Fruit fly (Drosophila melanogaster) Kc167 (cell line): ENCODE results near the gene Ugt35D1.

Source experiments
- Myc ChIP-seq: fragments of >200 bp; optimal IDR thresholded peaks from 2 replicates; lab custom pipeline; 2017; ENCODE audit warnings: missing external identifiers
- Sin3A ChIP-seq: fragments of >200 bp; optimal IDR thresholded peaks from 2 replicates; lab custom pipeline; 2018; ENCODE audit warnings: missing external identifiers
- h ChIP-seq: fragments of >200 bp; optimal IDR thresholded peaks from 3 replicates; lab custom pipeline; 2018; ENCODE audit warnings: missing external identifiers
- insv ChIP-seq: fragments of >200 bp; optimal IDR thresholded peaks from 3 replicates; lab custom pipeline; 2018; ENCODE audit warnings: missing external identifiers
- psq ChIP-seq: fragments of >200 bp; optimal IDR thresholded peaks from 2 replicates; lab custom pipeline; 2017; ENCODE audit warnings: missing external identifiers
- ttk ChIP-seq: sonication (Bioruptor generic); optimal IDR thresholded peaks from 2 replicates; lab custom pipeline; 2017; ENCODE audit warnings: missing external identifiers

DNA sequence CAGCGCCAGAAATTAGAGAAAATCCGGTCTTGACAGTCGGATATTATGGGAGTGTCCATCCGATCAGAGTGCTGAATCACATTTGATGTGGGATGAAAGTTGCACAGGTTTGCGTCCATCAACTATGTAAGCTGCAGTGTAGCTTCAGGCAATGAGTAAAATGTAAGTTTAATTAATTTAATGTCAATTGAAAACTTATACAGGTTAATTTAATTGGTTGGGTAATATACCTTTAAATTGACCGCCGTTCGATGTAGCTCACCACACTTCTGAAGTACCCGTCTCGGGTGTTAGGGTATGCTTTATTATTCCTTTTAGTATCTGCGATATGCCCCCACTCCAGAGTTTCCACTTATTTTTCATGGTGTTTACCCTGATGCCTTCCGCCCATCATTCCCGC is 29.3 kb upstream of the Ugt35D1 start:
- no peak for TF ChIP-seq psq (lab: Kevin White, UChicago)
- TF ChIP-seq Sin3A (lab: Kevin White, UChicago) = no peak
- TF ChIP-seq h = no peak
- no peak for TF ChIP-seq ttk
- TF ChIP-seq insv (lab: Kevin White, UChicago) = no peak
- TF ChIP-seq Myc (lab: Kevin White, UChicago) = no peak
